Worm (Caenorhabditis elegans): ENCODE measurements around the gene R10E4.7.

- TF ChIP-seq ama-1 (optimal IDR thresholded peaks at IDR 0.05) (no peak), ceh-24 (tag; optimal IDR thresholded peaks at IDR 0.05) (no peak), unc-42 (tag; optimal IDR thresholded peaks at IDR 0.05) (no peak), dmd-4 (tag; optimal IDR thresholded peaks at IDR 0.05; ENCODE audit: borderline replicate concordance) (no peak), madf-2 (tag; optimal IDR thresholded peaks at IDR 0.05) (no peak), fkh-10 (GFP tag; optimal IDR thresholded peaks at IDR 0.05) (no peak), che-1 (tag; optimal IDR thresholded peaks at IDR 0.05) (no peak)
Measured at ce11 chrIII:4287379-4287778, 7.2 kb upstream of the R10E4.7 start, which contains the start of gene R10E4.3.

Data from whole organism, late embryonic.